Fruit fly (Drosophila melanogaster) whole organism: ENCODE measurements around the gene CG33159.

ENCODE experiments used
- psq ChIP-seq: fragments of >200 bp; optimal IDR thresholded peaks from 2 replicates; lab custom pipeline; 2017
- usp ChIP-seq: fragments of >200 bp; optimal IDR thresholded peaks from 2 replicates; lab custom pipeline; 2017; ENCODE audit warnings: missing biosample characterization, missing genetic modification characterization, mixed read lengths

dm6 chr3L:3206263-3206662, 2.0 kb upstream of the CG33159 start, which contains the start of gene CG33160:
- TF ChIP-seq psq (lab: Kevin White, UChicago) (no peak), usp (GFP tag; lab: Kevin White, UChicago) (no peak)
